Fruit fly (Drosophila melanogaster) whole organism, embryonic: ENCODE measurements around the gene CG3117.

Experiments used
- CG10654 ChIP-seq: fragments of 200-800 bp; sonication (Bioruptor generic); optimal IDR thresholded peaks from 2 replicates; lab custom pipeline; 2016; ENCODE audit warnings: missing biosample characterization, missing genetic modification characterization
- CG11456 ChIP-seq: fragments of 200-800 bp; sonication (Bioruptor generic); IDR thresholded peaks from 3 replicates; pipeline ENCODE4 v1.3.6; 2022; ENCODE audit warnings: missing biosample characterization, missing genetic modification characterization
- CG11695 ChIP-seq: fragments of 200-800 bp; sonication (Bioruptor generic); IDR thresholded peaks from 3 replicates; pipeline ENCODE4 v1.3.6; 2022; ENCODE audit warnings: missing biosample characterization, missing genetic modification characterization
- CG12155 ChIP-seq: fragments of 200-800 bp; sonication (Bioruptor generic); optimal IDR thresholded peaks from 3 replicates; lab custom pipeline; 2016; ENCODE audit warnings: missing biosample characterization, missing genetic modification characterization
- CG12219 ChIP-seq: fragments of 200-800 bp; sonication (Bioruptor generic); optimal IDR thresholded peaks from 3 replicates; lab custom pipeline; 2018; ENCODE audit warnings: missing biosample characterization, mild to moderate bottlenecking, missing genetic modification characterization
- CG13296 ChIP-seq: fragments of 200-800 bp; sonication (Bioruptor generic); optimal IDR thresholded peaks from 3 replicates; lab custom pipeline; 2018; ENCODE audit warnings: missing biosample characterization, mild to moderate bottlenecking, missing genetic modification characterization
- CG13624 ChIP-seq: fragments of 200-800 bp; sonication (Bioruptor generic); optimal IDR thresholded peaks from 2 replicates; lab custom pipeline; 2016; ENCODE audit warnings: missing biosample characterization, missing genetic modification characterization
- CG15073 ChIP-seq: fragments of 200-800 bp; sonication (Bioruptor generic); optimal IDR thresholded peaks from 2 replicates; lab custom pipeline; 2016; ENCODE audit warnings: missing biosample characterization, missing genetic modification characterization
- CG1602 ChIP-seq: fragments of 200-800 bp; sonication (Bioruptor generic); optimal IDR thresholded peaks from 3 replicates; lab custom pipeline; 2016; ENCODE audit warnings: missing biosample characterization, missing genetic modification characterization
- CG1603 ChIP-seq: fragments of 200-800 bp; sonication (Bioruptor generic); optimal IDR thresholded peaks from 2 replicates; lab custom pipeline; 2019; ENCODE audit warnings: missing biosample characterization, mild to moderate bottlenecking, missing genetic modification characterization, moderate library complexity
- CG17359 ChIP-seq: fragments of 200-800 bp; sonication (Bioruptor generic); optimal IDR thresholded peaks from 3 replicates; lab custom pipeline; 2018; ENCODE audit warnings: missing biosample characterization, mild to moderate bottlenecking, missing genetic modification characterization, moderate library complexity
- CG17361 ChIP-seq: fragments of 200-800 bp; sonication (Bioruptor generic); IDR thresholded peaks from 3 replicates; pipeline ENCODE4 v1.3.6; 2022; ENCODE audit warnings: missing biosample characterization, missing genetic modification characterization
- CG3065 ChIP-seq: fragments of 200-800 bp; sonication (Bioruptor generic); optimal IDR thresholded peaks from 2 replicates; lab custom pipeline; 2016; ENCODE audit warnings: missing biosample characterization, missing genetic modification characterization
- CG32767 ChIP-seq: fragments of 200-800 bp; sonication (Bioruptor generic); IDR thresholded peaks from 2 replicates; pipeline ENCODE4 v1.3.6; 2022; ENCODE audit warnings: missing biosample characterization, missing genetic modification characterization
- CG7357 ChIP-seq: fragments of 200-800 bp; sonication (Bioruptor generic); IDR thresholded peaks from 3 replicates; pipeline ENCODE4 v1.3.6; 2022; ENCODE audit warnings: missing biosample characterization, missing genetic modification characterization
- CG7372 ChIP-seq: fragments of 200-800 bp; sonication (Bioruptor generic); IDR thresholded peaks from 2 replicates; pipeline ENCODE4 v1.3.6; 2022; ENCODE audit warnings: missing biosample characterization, missing genetic modification characterization
- CG8359 ChIP-seq: fragments of 200-800 bp; sonication (Bioruptor generic); optimal IDR thresholded peaks from 2 replicates; lab custom pipeline; 2017; ENCODE audit warnings: missing biosample characterization, mild to moderate bottlenecking, missing genetic modification characterization, borderline replicate concordance
- CG8388 ChIP-seq: fragments of 200-800 bp; sonication (Bioruptor generic); optimal IDR thresholded peaks from 2 replicates; lab custom pipeline; 2019; ENCODE audit warnings: missing biosample characterization, mild to moderate bottlenecking, missing genetic modification characterization, moderate library complexity
- CkIIα-i1 ChIP-seq: fragments of 200-800 bp; sonication (Bioruptor generic); IDR thresholded peaks from 2 replicates; pipeline ENCODE4 v1.3.6; 2022; ENCODE audit warnings: missing biosample characterization, missing genetic modification characterization
- Dek ChIP-seq: fragments of 200-800 bp; sonication (Bioruptor generic); optimal IDR thresholded peaks from 3 replicates; lab custom pipeline; 2019; ENCODE audit warnings: missing biosample characterization, mild to moderate bottlenecking, missing genetic modification characterization, moderate library complexity
- E2f1 ChIP-seq: fragments of 200-800 bp; sonication (Bioruptor generic); IDR thresholded peaks from 2 replicates; pipeline ENCODE4 v1.3.6; 2022; ENCODE audit warnings: missing biosample characterization, missing genetic modification characterization
- E2f2 ChIP-seq: fragments of 200-800 bp; sonication (Bioruptor generic); IDR thresholded peaks from 2 replicates; pipeline ENCODE4 v1.3.6; 2022; ENCODE audit warnings: missing biosample characterization, missing genetic modification characterization
- Hand ChIP-seq: fragments of 200-800 bp; sonication (Bioruptor generic); optimal IDR thresholded peaks from 2 replicates; lab custom pipeline; 2017; ENCODE audit warnings: mild to moderate bottlenecking, missing biosample characterization, missing genetic modification reagents, missing genetic modification characterization
- HmgD ChIP-seq: fragments of 200-800 bp; sonication (Bioruptor generic); optimal IDR thresholded peaks from 3 replicates; lab custom pipeline; 2016; ENCODE audit warnings: missing biosample characterization, missing genetic modification characterization
- Meics ChIP-seq: fragments of 200-800 bp; sonication (Bioruptor generic); optimal IDR thresholded peaks from 2 replicates; lab custom pipeline; 2017; ENCODE audit warnings: missing biosample characterization, mild to moderate bottlenecking, missing genetic modification characterization
- NC2β ChIP-seq: fragments of 200-800 bp; sonication (Bioruptor generic); optimal IDR thresholded peaks from 2 replicates; lab custom pipeline; 2016; ENCODE audit warnings: missing biosample characterization, missing genetic modification characterization
- Six4 ChIP-seq: fragments of 200-800 bp; sonication (Bioruptor generic); optimal IDR thresholded peaks from 2 replicates; lab custom pipeline; 2016; ENCODE audit warnings: missing biosample characterization, missing genetic modification characterization
- Spps ChIP-seq: fragments of 200-800 bp; sonication (Bioruptor generic); optimal IDR thresholded peaks from 2 replicates; lab custom pipeline; 2018; ENCODE audit warnings: missing biosample characterization, mild to moderate bottlenecking, missing genetic modification characterization
- TFAM ChIP-seq: fragments of 200-800 bp; sonication (Bioruptor generic); optimal IDR thresholded peaks from 2 replicates; lab custom pipeline; 2017; ENCODE audit warnings: missing biosample characterization, missing genetic modification characterization, inconsistent platforms
- YL-1 ChIP-seq: fragments of 200-800 bp; sonication (Bioruptor generic); optimal IDR thresholded peaks from 3 replicates; lab custom pipeline; 2017; ENCODE audit warnings: missing biosample characterization, mild to moderate bottlenecking, missing genetic modification characterization
- chinmo ChIP-seq: fragments of 200-800 bp; sonication (Bioruptor generic); IDR thresholded peaks from 4 replicates; pipeline ENCODE4 v1.3.6; 2022; ENCODE audit warnings: missing biosample characterization, missing genetic modification characterization; ENCODE audit not compliant: partially characterized antibody
- cwo ChIP-seq: fragments of 200-800 bp; sonication (Bioruptor generic); optimal IDR thresholded peaks from 3 replicates; lab custom pipeline; 2017; ENCODE audit warnings: missing biosample characterization, missing genetic modification characterization, mild to moderate bottlenecking, moderate library complexity, missing genetic modification reagents
- dati ChIP-seq: fragments of 200-800 bp; sonication (Bioruptor generic); IDR thresholded peaks from 2 replicates; pipeline ENCODE4 v1.3.6; 2022; ENCODE audit warnings: missing biosample characterization, missing genetic modification characterization
- ems ChIP-seq: fragments of 200-800 bp; sonication (Bioruptor generic); optimal IDR thresholded peaks from 3 replicates; lab custom pipeline; 2016; ENCODE audit warnings: missing biosample characterization, missing genetic modification characterization
- gro ChIP-seq: fragments of 200-800 bp; sonication (Bioruptor generic); optimal IDR thresholded peaks from 2 replicates; lab custom pipeline; 2016; ENCODE audit warnings: missing biosample characterization, missing genetic modification characterization
- hb ChIP-seq: fragments of 200-800 bp; sonication (Bioruptor generic); IDR thresholded peaks from 3 replicates; pipeline ENCODE4 v1.3.6; 2022; ENCODE audit warnings: missing biosample characterization, missing genetic modification characterization; ENCODE audit not compliant: partially characterized antibody
- jumu ChIP-seq: fragments of 200-800 bp; sonication (Bioruptor generic); optimal IDR thresholded peaks from 3 replicates; lab custom pipeline; 2016; ENCODE audit warnings: missing biosample characterization, missing genetic modification characterization
- kah ChIP-seq: fragments of 200-800 bp; sonication (Bioruptor generic); optimal IDR thresholded peaks from 2 replicates; lab custom pipeline; 2018; ENCODE audit warnings: missing biosample characterization, mild to moderate bottlenecking, missing genetic modification characterization
- lov ChIP-seq, 2 experiments: fragments of 200-800 bp in 1 of 2; fragments of >200 bp in 1 of 2; sonication (Bioruptor generic) in 1 of 2; IDR thresholded peaks in 1 of 2; optimal IDR thresholded peaks in 1 of 2; 2 replicates in 1 of 2; 3 replicates in 1 of 2; pipeline versions ENCODE4 v1.3.6 to Lab custom; 2017 to 2022; ENCODE audit warnings: missing biosample characterization in 1 of 2, missing genetic modification characterization in 1 of 2
- pan ChIP-seq, 4 experiments: fragments of >200 bp in 3 of 4; fragments of 200-800 bp in 1 of 4; sonication (Bioruptor generic) in 1 of 4; optimal IDR thresholded peaks in 3 of 4; IDR thresholded peaks in 1 of 4; 2 replicates each; pipeline versions ENCODE4 v1.3.6 to Lab custom; 2017 to 2022; ENCODE audit warnings: missing biosample characterization in 2 of 4, missing genetic modification characterization in 2 of 4, mixed read lengths in 1 of 4
- pb ChIP-seq: fragments of 200-800 bp; sonication (Bioruptor generic); optimal IDR thresholded peaks from 3 replicates; lab custom pipeline; 2016; ENCODE audit warnings: missing biosample characterization, missing genetic modification characterization
- peb ChIP-seq: fragments of 200-800 bp; sonication (Bioruptor generic); IDR thresholded peaks from 2 replicates; pipeline ENCODE4 v1.3.6; 2022; ENCODE audit warnings: missing biosample characterization, missing genetic modification characterization
- pnt ChIP-seq: fragments of 200-800 bp; sonication (Bioruptor generic); optimal IDR thresholded peaks from 3 replicates; lab custom pipeline; 2016; ENCODE audit warnings: missing biosample characterization, missing genetic modification characterization
- pros ChIP-seq: fragments of 200-800 bp; sonication (Bioruptor generic); optimal IDR thresholded peaks from 3 replicates; lab custom pipeline; 2019; ENCODE audit warnings: missing biosample characterization, mild to moderate bottlenecking, missing genetic modification characterization, moderate library complexity
- sim ChIP-seq: fragments of 200-800 bp; sonication (Bioruptor generic); IDR thresholded peaks from 2 replicates; pipeline ENCODE4 v1.3.6; 2022; ENCODE audit warnings: missing biosample characterization, missing genetic modification characterization
- slp2 ChIP-seq: fragments of 200-800 bp; sonication (Bioruptor generic); optimal IDR thresholded peaks from 2 replicates; lab custom pipeline; 2016; ENCODE audit warnings: missing biosample characterization, missing genetic modification characterization
- sr ChIP-seq: fragments of 200-800 bp; sonication (Bioruptor generic); IDR thresholded peaks from 3 replicates; pipeline ENCODE4 v1.3.6; 2022; ENCODE audit warnings: missing biosample characterization, missing genetic modification characterization
- tap ChIP-seq: fragments of 200-800 bp; optimal IDR thresholded peaks from 3 replicates; lab custom pipeline; 2019; ENCODE audit warnings: missing biosample characterization, mild to moderate bottlenecking, missing genetic modification characterization, moderate library complexity
- tx ChIP-seq: fragments of 200-800 bp; sonication (Bioruptor generic); optimal IDR thresholded peaks from 2 replicates; lab custom pipeline; 2016; ENCODE audit warnings: missing biosample characterization, missing genetic modification characterization
- wor ChIP-seq: fragments of 200-800 bp; sonication (Bioruptor generic); IDR thresholded peaks from 2 replicates; pipeline ENCODE4 v1.3.6; 2022; ENCODE audit warnings: missing biosample characterization, missing genetic modification characterization

CG3117 gene

dm6 chr2L:2830341-2830800, 16.6 kb downstream of the CG3117 start (continued):
- TF ChIP-seq Six4 (GFP tag; lab: Kevin White, UChicago) (peak; percentile 86), CG13624 (peak; percentile 60), CG32767 (peak; percentile 76; the same call in 1 of the 2 replicates), jumu (GFP tag; lab: Kevin White, UChicago) (peak; percentile 5), CG3065 (GFP tag; lab: Kevin White, UChicago) (peak; percentile 17), YL-1 (GFP tag; lab: Kevin White, UChicago) (peak; percentile 60), slp2 (peak; percentile 29), chinmo (no peak), CG1603 (tag; lab: Kevin White, UChicago) (peak; percentile 23), Spps (tag; lab: Kevin White, UChicago) (peak; percentile 90), NC2β (GFP tag; lab: Kevin White, UChicago) (peak; percentile 42), dati (GFP tag; lab: Robert Waterston, UW) (0 out of 2 replicates have a peak, but pooled peaks have one; percentile 3), pros (GFP tag; lab: Kevin White, UChicago) (peak; percentile 6), CG11695 (GFP tag; lab: Robert Waterston, UW) (peak; percentile 88), wor (GFP tag; lab: Robert Waterston, UW) (peak; percentile 79), CG17361 (GFP tag; lab: Robert Waterston, UW) (peak; percentile 98), CG8388 (GFP tag; lab: Kevin White, UChicago) (peak; percentile 87), CG17359 (tag; lab: Kevin White, UChicago) (peak; percentile 80), sim (peak; percentile 36; the same call in 1 of the 2 replicates), Dek (tag; lab: Kevin White, UChicago) (peak; percentile 76), hb (GFP tag; lab: Robert Waterston, UW) (no peak), CG11456 (GFP tag; lab: Robert Waterston, UW) (peak; percentile 30; the same call in 1 of the 3 replicates), ems (GFP tag; lab: Kevin White, UChicago) (peak; percentile 77), peb (GFP tag; lab: Robert Waterston, UW) (peak; percentile 64), kah (GFP tag; lab: Kevin White, UChicago) (peak; percentile 71), Hand (GFP tag; lab: Kevin White, UChicago) (peak; percentile 73), CG12155 (peak; percentile 71), CG1602 (GFP tag; lab: Kevin White, UChicago) (peak; percentile 85), gro (GFP tag; lab: Kevin White, UChicago) (no peak), tx (peak; percentile 17), Meics (GFP tag; lab: Kevin White, UChicago) (peak; percentile 92), TFAM (GFP tag; lab: Kevin White, UChicago) (no peak), E2f1 (GFP tag; lab: Robert Waterston, UW) (peak; percentile 66; the same call in 1 of the 2 replicates), CG15073 (GFP tag; lab: Kevin White, UChicago) (no peak), CG7357 (GFP tag; lab: Robert Waterston, UW) (peak; percentile 81), CG10654 (GFP tag; lab: Kevin White, UChicago) (peak; percentile 78), HmgD (no peak), CG8359 (GFP tag; lab: Kevin White, UChicago) (peak; percentile 83), pnt (GFP tag; lab: Kevin White, UChicago) (peak; percentile 36), sr (GFP tag; lab: Robert Waterston, UW) (no peak), cwo (peak; percentile 77), CG7372 (GFP tag; lab: Robert Waterston, UW) (peak; percentile 72), CG12219 (GFP tag; lab: Kevin White, UChicago) (peak; percentile 72), pan (optimal IDR thresholded peaks at IDR 0.05; lab: Kevin White, UChicago) (no peak), pan (GFP tag; optimal IDR thresholded peaks at IDR 0.05 in 1 of 2, IDR thresholded peaks at IDR 0.05 in 1 of 2) (peak in 1 of 2 experiments; percentile 62), lov (optimal IDR thresholded peaks at IDR 0.05; lab: Kevin White, UChicago) (no peak), lov (GFP tag; IDR thresholded peaks at IDR 0.05; lab: Robert Waterston, UW) (no peak), tap (tag; lab: Kevin White, UChicago) (peak; percentile 74), pb (GFP tag; lab: Kevin White, UChicago) (no peak), CG13296 (GFP tag; lab: Kevin White, UChicago) (peak; percentile 88), CkIIα-i1 (GFP tag; lab: Robert Waterston, UW) (no peak), E2f2 (GFP tag; lab: Robert Waterston, UW) (peak; percentile 55)
